Fruit fly (Drosophila melanogaster) ovary, adult (tissue): Measurements from ENCODE around the gene PXo.

Source experiments
- CG17801 ChIP-seq: fragments of 200-800 bp; optimal IDR thresholded peaks from 2 replicates; lab custom pipeline; 2019; ENCODE audit warnings: missing biosample characterization, mild to moderate bottlenecking, missing genetic modification characterization, moderate library complexity; ENCODE audit not compliant: partially characterized antibody

Gene PXo

dm6 chr3L:5921216-5921615 lies at the start of gene PXo:
PXo (minus strand) TSS chr3L:5921316.
- TF ChIP-seq CG17801: no peak

DNA sequence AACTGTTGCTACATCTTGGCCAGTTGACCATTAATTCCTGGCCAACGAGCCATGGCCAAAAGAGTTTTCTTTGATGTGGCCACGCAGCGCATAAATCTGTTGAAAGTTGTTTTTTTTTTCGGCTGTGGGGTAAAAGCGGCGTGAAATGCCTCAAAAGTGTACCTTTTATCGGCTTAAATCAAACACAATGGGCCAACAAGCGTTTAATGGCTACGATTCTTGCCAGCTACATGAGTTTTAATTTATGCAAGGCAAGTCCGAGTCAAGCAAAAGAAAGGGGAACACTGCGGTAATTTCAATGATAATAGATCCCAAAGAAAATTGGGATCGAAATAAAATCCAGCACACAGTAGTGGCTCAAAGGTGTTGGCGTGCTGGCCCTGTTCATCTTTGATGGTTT lies 49.1 kb upstream of the PXo start:
- no peak for TF ChIP-seq CG17801

DNA sequence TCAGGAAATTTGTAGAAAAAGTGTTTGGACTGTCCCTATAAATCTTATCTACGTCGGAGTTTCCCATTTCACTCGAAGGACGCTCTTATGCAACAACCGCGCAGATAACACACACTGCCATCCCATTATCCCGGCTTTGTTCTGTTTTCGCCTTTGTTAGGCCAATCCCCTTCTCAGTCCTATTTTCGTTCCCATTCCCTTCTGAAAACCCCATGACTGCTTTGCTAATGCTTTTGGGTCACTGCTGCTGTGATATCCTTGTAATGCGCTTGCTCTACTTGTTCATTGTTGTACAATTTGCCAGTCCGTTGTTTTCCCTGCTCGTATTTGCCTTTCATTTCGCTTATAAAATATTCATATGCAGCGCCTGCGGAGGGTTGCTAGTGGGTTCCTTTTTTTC lies 48.0 kb upstream of the PXo start:
- TF ChIP-seq CG17801: no peak

- no peak for TF ChIP-seq CG17801
Observed at dm6 chr3L:5968695-5969094, 47.6 kb upstream of the PXo start.

DNA sequence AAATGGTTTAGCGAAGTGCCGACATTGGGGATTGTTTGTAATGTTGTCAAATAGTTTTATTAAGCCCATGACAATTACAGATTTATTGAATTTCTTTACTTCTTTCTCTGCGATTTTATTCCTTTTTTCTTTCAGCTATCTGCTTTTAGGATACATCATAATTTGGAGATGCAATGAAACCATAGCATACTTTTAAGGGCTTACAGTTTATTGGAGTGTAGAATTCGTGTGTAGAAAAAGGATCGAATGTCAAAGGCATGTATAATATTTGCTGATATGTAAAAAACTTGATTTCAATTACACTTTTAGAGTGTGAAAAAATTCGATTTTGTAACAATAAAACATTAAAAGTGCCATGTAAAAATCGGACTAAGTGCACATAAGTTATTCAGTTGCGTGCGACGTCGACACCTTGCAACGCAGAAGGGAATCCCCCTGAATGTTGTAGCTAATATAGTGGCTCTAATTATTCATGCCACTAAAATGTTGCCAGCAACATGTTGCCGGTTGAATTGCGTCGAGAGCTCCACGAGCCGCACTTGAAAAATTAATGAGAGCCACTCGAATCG lies 45.8 kb upstream of the PXo start:
- TF ChIP-seq CG17801: no peak

- TF ChIP-seq CG17801: no peak
Observed at dm6 chr3L:5964399-5964798, 43.3 kb upstream of the PXo start.

dm6 chr3L:5958117-5958516 lies 37.0 kb upstream of the PXo start:
- no peak for TF ChIP-seq CG17801

- TF ChIP-seq CG17801: no peak
Observed at dm6 chr3L:5957163-5957562, 36.0 kb upstream of the PXo start.

dm6 chr3L:5954942-5955341 lies 33.8 kb upstream of the PXo start:
- no peak for TF ChIP-seq CG17801

dm6 chr3L:5952537-5952936 lies 31.4 kb upstream of the PXo start:
- TF ChIP-seq CG17801: no peak

dm6 chr3L:5952132-5952531 lies 31.0 kb upstream of the PXo start:
- TF ChIP-seq CG17801: no peak

dm6 chr3L:5950467-5950866 lies 29.4 kb upstream of the PXo start, which contains the start of gene Egfrap:
Egfrap (minus strand) TSS chr3L:5950658.
- no peak for TF ChIP-seq CG17801

DNA sequence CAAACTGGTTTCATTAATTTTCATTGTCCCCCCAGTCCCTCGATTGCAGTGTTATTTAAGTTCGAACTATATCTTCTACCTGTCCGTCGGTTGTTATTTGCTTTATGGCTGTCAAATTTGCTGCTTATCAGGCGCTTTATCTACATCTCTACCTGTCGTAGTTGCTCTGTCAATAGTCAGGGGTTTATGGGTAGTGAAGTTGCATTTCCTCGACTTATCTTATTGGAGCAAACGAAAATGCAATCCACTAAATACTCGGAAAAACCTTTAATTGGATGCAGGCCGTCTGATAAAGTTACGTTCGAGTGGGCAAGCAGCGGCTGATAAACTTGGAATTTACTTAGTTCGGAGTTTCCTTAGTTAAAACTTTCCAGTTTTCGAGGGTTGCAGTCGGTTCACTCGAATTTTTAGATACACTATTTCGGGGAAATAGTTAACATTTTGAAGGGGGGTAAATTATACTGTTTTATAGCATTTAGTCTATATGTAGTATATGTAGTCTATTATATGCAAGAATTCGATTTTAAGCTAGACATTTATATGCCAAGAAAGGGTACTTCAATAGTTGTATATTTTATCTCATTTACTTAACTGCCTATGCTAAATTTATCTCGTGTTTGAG lies 26.1 kb upstream of the PXo start:
- no peak for TF ChIP-seq CG17801

- no peak for TF ChIP-seq CG17801
Observed at dm6 chr3L:5945571-5945970, 24.5 kb upstream of the PXo start.

dm6 chr3L:5943348-5943904 lies 22.3 kb upstream of the PXo start:
- no peak for TF ChIP-seq CG17801

dm6 chr3L:5941508-5941907 lies 20.4 kb upstream of the PXo start:
- no peak for TF ChIP-seq CG17801

DNA sequence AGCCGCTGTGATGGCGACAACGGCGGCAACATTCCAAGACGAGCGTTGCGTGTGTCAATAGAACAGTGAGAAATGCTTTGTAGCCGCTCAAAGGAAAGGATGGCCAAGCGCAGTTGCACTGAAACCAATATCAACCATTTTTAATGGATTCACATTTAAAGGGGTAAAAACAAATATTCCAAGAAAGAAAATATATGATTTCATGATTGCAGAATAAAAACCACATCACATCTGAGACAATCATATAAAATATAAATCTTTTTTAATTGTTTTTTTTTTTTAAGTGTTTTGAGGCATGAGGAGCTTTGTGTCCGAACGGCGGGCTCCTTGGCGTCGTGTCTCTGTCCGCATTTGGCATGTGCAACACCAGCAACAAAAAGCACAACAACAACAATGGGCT lies 20.0 kb upstream of the PXo start:
- TF ChIP-seq CG17801: no peak

DNA sequence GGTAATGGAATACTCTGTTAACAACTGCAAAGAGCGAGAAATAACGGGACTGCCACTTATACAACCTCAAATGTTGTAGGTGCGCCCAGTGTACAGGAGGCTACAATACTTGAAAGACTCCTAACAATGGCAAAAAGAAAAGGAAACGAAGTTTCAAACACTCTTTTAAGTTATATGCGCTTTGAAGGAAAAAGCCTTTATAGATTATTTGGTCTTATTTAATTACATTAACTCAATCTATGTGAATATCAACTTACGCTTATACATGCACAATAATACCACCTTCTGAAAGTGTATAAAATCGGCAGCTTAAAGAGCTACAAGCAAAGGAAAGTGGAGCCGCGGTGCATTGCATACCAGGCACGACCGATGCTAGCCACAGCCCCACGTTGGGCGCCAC lies 19.3 kb upstream of the PXo start:
- TF ChIP-seq CG17801: no peak
